Fruit fly (Drosophila melanogaster): ENCODE measurements around the gene CG43347.

The CG43347 gene

DNA sequence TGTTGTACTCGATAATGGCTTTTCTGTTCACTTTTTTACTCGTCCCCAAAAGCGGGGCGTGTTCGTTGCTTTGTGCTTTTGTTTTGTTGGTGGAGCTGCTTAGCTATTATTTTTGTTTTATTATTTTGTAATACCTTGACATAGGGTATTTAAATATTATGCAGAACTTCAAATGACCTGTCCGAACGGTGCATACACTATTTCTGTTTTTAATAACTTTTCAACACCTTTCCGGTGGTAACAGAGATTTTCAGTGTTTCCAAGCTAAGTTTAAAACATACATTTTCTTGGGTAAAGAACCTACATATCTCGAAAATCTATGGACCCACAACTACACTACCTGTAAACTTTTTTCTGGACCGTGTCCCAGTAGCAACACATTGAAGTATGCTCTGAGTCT is 32.5 kb downstream of the CG43347 start (continued):
- TF ChIP-seq vri (GFP tag; optimal IDR thresholded peaks at IDR 0.05) (no peak), CG8632 (GFP tag; optimal IDR thresholded peaks at IDR 0.05) (peak; percentile 47), CG11902 (GFP tag; optimal IDR thresholded peaks at IDR 0.05) (peak; percentile 45), CG1621 (tag; optimal IDR thresholded peaks at IDR 0.05) (peak; percentile 45), achi (GFP tag; optimal IDR thresholded peaks at IDR 0.05) (peak; percentile 65), Lpt (GFP tag; optimal IDR thresholded peaks at IDR 0.05) (peak; percentile 26), CG16779 (tag; optimal IDR thresholded peaks at IDR 0.05) (peak; percentile 58), OdsH (GFP tag; optimal IDR thresholded peaks at IDR 0.05) (no peak), cyc (GFP tag; optimal IDR thresholded peaks at IDR 0.05) (peak; percentile 61), topi (GFP tag; optimal IDR thresholded peaks at IDR 0.05) (peak; percentile 66), CG10631 (GFP tag; optimal IDR thresholded peaks at IDR 0.05) (peak; percentile 67), CG9139 (GFP tag; optimal IDR thresholded peaks at IDR 0.05) (peak; percentile 23)

DNA sequence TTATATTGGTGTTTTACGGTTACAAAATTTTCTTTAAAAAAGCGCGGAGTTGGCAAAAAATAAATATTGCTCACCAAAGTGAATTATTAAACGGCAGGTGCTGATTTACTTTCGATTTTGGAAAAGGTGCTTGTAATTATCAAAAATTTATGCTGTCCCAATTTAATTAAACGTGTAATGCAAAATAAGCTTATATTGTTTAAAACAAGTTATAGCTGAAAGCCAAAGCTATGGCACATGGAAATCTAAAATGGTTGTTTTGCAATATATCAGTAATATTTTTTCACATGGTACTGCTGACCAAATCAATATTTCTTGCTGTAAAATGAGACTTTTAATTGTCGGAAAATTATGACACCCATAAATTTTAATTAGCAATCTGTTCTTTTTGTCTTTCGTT is 33.8 kb downstream of the CG43347 start:
- TF ChIP-seq pdm3 (GFP tag; optimal IDR thresholded peaks at IDR 0.05) (no peak), CG6792 (GFP tag; optimal IDR thresholded peaks at IDR 0.05) (no peak), CG16779 (tag; optimal IDR thresholded peaks at IDR 0.05) (no peak), Blimp-1 (GFP tag; optimal IDR thresholded peaks at IDR 0.05) (no peak), fkh (GFP tag; optimal IDR thresholded peaks at IDR 0.05) (no peak), CG6808 (GFP tag; optimal IDR thresholded peaks at IDR 0.05) (no peak), CG8119 (GFP tag; IDR thresholded peaks at IDR 0.05) (no peak), CG8632 (GFP tag; optimal IDR thresholded peaks at IDR 0.05) (no peak), eg (GFP tag; IDR thresholded peaks at IDR 0.05) (no peak), CG6854 (GFP tag; optimal IDR thresholded peaks at IDR 0.05) (no peak), Sox15 (GFP tag; optimal IDR thresholded peaks at IDR 0.05) (no peak), CG34406 (GFP tag; optimal IDR thresholded peaks at IDR 0.05) (no peak), CG15336 (GFP tag; IDR thresholded peaks at IDR 0.05) (no peak), Smox (GFP tag; optimal IDR thresholded peaks at IDR 0.05) (no peak), Eip93F (GFP tag; optimal IDR thresholded peaks at IDR 0.05) (no peak), Eip78C (GFP tag) (no peak)

DNA sequence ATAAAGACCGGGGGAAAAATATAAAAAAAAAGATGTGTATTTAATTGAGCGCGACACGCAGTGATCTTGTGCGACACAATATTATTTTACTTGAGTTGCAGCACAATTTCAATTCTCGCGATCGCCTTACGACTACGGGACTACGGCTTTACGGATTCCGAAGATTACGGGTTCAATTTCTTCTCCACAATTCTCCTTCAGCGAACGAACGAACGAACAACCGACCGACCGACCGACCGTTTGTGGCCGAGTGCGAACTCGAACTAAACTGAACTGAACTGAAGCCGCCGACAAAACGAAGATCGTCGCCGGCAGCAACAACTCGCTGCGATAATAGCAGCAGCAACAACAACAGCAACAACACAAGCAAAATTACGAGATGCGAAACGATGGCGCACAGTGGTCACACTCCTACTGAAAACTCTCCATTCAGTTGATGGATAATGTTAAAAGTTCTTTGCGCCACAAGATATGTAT is 34.8 kb downstream of the CG43347 start, which contains the start of gene spri:
Gene spri, minus strand, starts transcription at position 265 of the 477 bp plus-strand sequence.
- TF ChIP-seq CG8119 (GFP tag; IDR thresholded peaks at IDR 0.05), result peak; percentile 66; the same call in 2 of the 3 replicates
- no peak for TF ChIP-seq CG31627 (GFP tag; optimal IDR thresholded peaks at IDR 0.05)
- TF ChIP-seq CG10669 (GFP tag; optimal IDR thresholded peaks at IDR 0.05), result peak; percentile 29
- no peak for TF ChIP-seq CG10631 (GFP tag; optimal IDR thresholded peaks at IDR 0.05)
- no peak for TF ChIP-seq fkh (GFP tag; optimal IDR thresholded peaks at IDR 0.05)
- peak; percentile 7 for TF ChIP-seq Hr4 (GFP tag; optimal IDR thresholded peaks at IDR 0.05)
- TF ChIP-seq pdm3 (GFP tag; optimal IDR thresholded peaks at IDR 0.05), result peak; percentile 12
- peak; percentile 7 for TF ChIP-seq topi (GFP tag; optimal IDR thresholded peaks at IDR 0.05)
- peak; percentile 66 for TF ChIP-seq Eip78C (GFP tag)
- TF ChIP-seq CG16779 (tag; optimal IDR thresholded peaks at IDR 0.05), result peak; percentile 35
- peak; percentile 96 for TF ChIP-seq CG1621 (tag; optimal IDR thresholded peaks at IDR 0.05)
- TF ChIP-seq acj6 (GFP tag; optimal IDR thresholded peaks at IDR 0.05), result peak; percentile 7
- 0 out of 2 replicates have a peak, but pooled peaks have one; percentile 36 for TF ChIP-seq Gug (GFP tag; IDR thresholded peaks at IDR 0.05)
- peak; percentile 68 for TF ChIP-seq CG6163 (GFP tag; IDR thresholded peaks at IDR 0.05)
- TF ChIP-seq CG15336 (GFP tag; IDR thresholded peaks at IDR 0.05), result peak; percentile 62
- TF ChIP-seq CG8632 (GFP tag; optimal IDR thresholded peaks at IDR 0.05), result no peak
- TF ChIP-seq ss (GFP tag; optimal IDR thresholded peaks at IDR 0.05), result peak; percentile 58 to 74
- peak; percentile 41 for TF ChIP-seq CG6854 (GFP tag; optimal IDR thresholded peaks at IDR 0.05)
- peak; percentile 90 for TF ChIP-seq vri (GFP tag; optimal IDR thresholded peaks at IDR 0.05)
- TF ChIP-seq cyc (GFP tag; optimal IDR thresholded peaks at IDR 0.05), result no peak
- peak; percentile 46 for TF ChIP-seq CG3032 (tag; optimal IDR thresholded peaks at IDR 0.05)
- no peak for TF ChIP-seq spab (GFP tag; optimal IDR thresholded peaks at IDR 0.05)
- no peak for TF ChIP-seq CG4318 (GFP tag; optimal IDR thresholded peaks at IDR 0.05)
- peak; percentile 2 for TF ChIP-seq CG7368 (GFP tag; optimal IDR thresholded peaks at IDR 0.05)
- TF ChIP-seq CG6808 (GFP tag; optimal IDR thresholded peaks at IDR 0.05), result peak; percentile 70
- TF ChIP-seq fd59A (GFP tag; optimal IDR thresholded peaks at IDR 0.05), result no peak
- TF ChIP-seq Eip93F (GFP tag; optimal IDR thresholded peaks at IDR 0.05), result peak; percentile 38
- peak; percentile 83 for TF ChIP-seq CG6276 (GFP tag; optimal IDR thresholded peaks at IDR 0.05)
- TF ChIP-seq esn (GFP tag; optimal IDR thresholded peaks at IDR 0.05), result peak; percentile 8
- no peak for TF ChIP-seq Eip75B (GFP tag; optimal IDR thresholded peaks at IDR 0.05)
- no peak for TF ChIP-seq Sox15 (GFP tag; optimal IDR thresholded peaks at IDR 0.05)
- TF ChIP-seq eg (GFP tag; IDR thresholded peaks at IDR 0.05), result peak; percentile 71
- TF ChIP-seq svp (GFP tag), result peak; percentile 97
- peak; percentile 14 for TF ChIP-seq CG8319 (GFP tag; optimal IDR thresholded peaks at IDR 0.05)
- no peak for TF ChIP-seq CG11294 (GFP tag; IDR thresholded peaks at IDR 0.05)
- peak; percentile 43 for TF ChIP-seq fd85E (GFP tag; optimal IDR thresholded peaks at IDR 0.05)
- peak; percentile 62 for TF ChIP-seq CG9139 (GFP tag; optimal IDR thresholded peaks at IDR 0.05)

All from whole organism, prepupa.